Fruit fly (Drosophila melanogaster) whole organism, embryonic: ENCODE data around the gene CG5254.

Experiments
- Abd-B ChIP-seq: fragments of 200-800 bp; sonication (Bioruptor generic); optimal IDR thresholded peaks from 2 replicates; lab custom pipeline; 2018; ENCODE audit warnings: missing biosample characterization, mild to moderate bottlenecking, missing genetic modification characterization, moderate library complexity
- Awh ChIP-seq: fragments of 200-800 bp; sonication (Bioruptor generic); IDR thresholded peaks from 2 replicates; pipeline ENCODE4, ENCODE4 v1.3.6; 2022; ENCODE audit warnings: missing biosample characterization, missing genetic modification characterization
- CG10147 ChIP-seq: fragments of 200-800 bp; sonication (Bioruptor generic); optimal IDR thresholded peaks from 2 replicates; lab custom pipeline; 2019; ENCODE audit warnings: missing biosample characterization, mild to moderate bottlenecking, missing genetic modification characterization, moderate library complexity
- CG11723 ChIP-seq: fragments of 200-800 bp; sonication (Bioruptor generic); optimal IDR thresholded peaks from 2 replicates; lab custom pipeline; 2017; ENCODE audit warnings: missing biosample characterization, mild to moderate bottlenecking, missing genetic modification characterization
- CG12769 ChIP-seq: fragments of 200-800 bp; sonication (Bioruptor generic); optimal IDR thresholded peaks from 2 replicates; lab custom pipeline; 2019; ENCODE audit warnings: missing biosample characterization, mild to moderate bottlenecking, missing genetic modification characterization, moderate library complexity
- CG13424 ChIP-seq: fragments of 200-800 bp; sonication (Bioruptor generic); optimal IDR thresholded peaks from 2 replicates; lab custom pipeline; 2019; ENCODE audit warnings: missing biosample characterization, mild to moderate bottlenecking, missing genetic modification characterization, moderate library complexity
- CG17612 ChIP-seq: fragments of 200-800 bp; sonication (Bioruptor generic); IDR thresholded peaks from 2 replicates; pipeline ENCODE4 v1.3.6; 2022; ENCODE audit warnings: missing biosample characterization, missing genetic modification characterization
- CG31365 ChIP-seq: fragments of 200-800 bp; sonication (Bioruptor generic); optimal IDR thresholded peaks from 2 replicates; lab custom pipeline; 2018; ENCODE audit warnings: missing biosample characterization, mild to moderate bottlenecking, missing genetic modification characterization
- CG33557 ChIP-seq: fragments of 200-800 bp; sonication (Bioruptor generic); optimal IDR thresholded peaks from 2 replicates; lab custom pipeline; 2019; ENCODE audit warnings: missing biosample characterization, mild to moderate bottlenecking, missing genetic modification characterization, moderate library complexity
- CG34224 ChIP-seq: fragments of 200-800 bp; sonication (Bioruptor generic); IDR thresholded peaks from 3 replicates; pipeline ENCODE4 v1.3.6; 2022; ENCODE audit warnings: missing biosample characterization, missing genetic modification characterization; ENCODE audit not compliant: partially characterized antibody
- CG4617 ChIP-seq: fragments of 200-800 bp; sonication (Bioruptor generic); optimal IDR thresholded peaks from 3 replicates; lab custom pipeline; 2016; ENCODE audit warnings: missing biosample characterization, missing genetic modification characterization, borderline replicate concordance
- CG6689 ChIP-seq: fragments of 200-800 bp; sonication (Bioruptor generic); IDR thresholded peaks from 2 replicates; pipeline ENCODE4 v1.3.6; 2022; ENCODE audit warnings: missing biosample characterization, missing genetic modification characterization
- CG7786 ChIP-seq: fragments of 200-800 bp; sonication (Bioruptor generic); optimal IDR thresholded peaks from 2 replicates; lab custom pipeline; 2016; ENCODE audit warnings: missing biosample characterization, missing genetic modification characterization
- CG7928 ChIP-seq: fragments of 200-800 bp; sonication (Bioruptor generic); optimal IDR thresholded peaks from 2 replicates; lab custom pipeline; 2017; ENCODE audit warnings: missing biosample characterization, mild to moderate bottlenecking, missing genetic modification characterization
- CG8281 ChIP-seq: fragments of 200-800 bp; sonication (Bioruptor generic); optimal IDR thresholded peaks from 2 replicates; lab custom pipeline; 2018; ENCODE audit warnings: missing biosample characterization, mild to moderate bottlenecking, missing genetic modification characterization, moderate library complexity
- CG9609 ChIP-seq: fragments of 200-800 bp; sonication (Bioruptor generic); optimal IDR thresholded peaks from 3 replicates; lab custom pipeline; 2016; ENCODE audit warnings: missing biosample characterization, missing genetic modification characterization
- CG9817 ChIP-seq: fragments of 200-800 bp; sonication (Bioruptor generic); optimal IDR thresholded peaks from 2 replicates; lab custom pipeline; 2018; ENCODE audit warnings: missing biosample characterization, mild to moderate bottlenecking, missing genetic modification characterization, moderate library complexity
- CoRest ChIP-seq: fragments of 200-800 bp; sonication (Bioruptor generic); optimal IDR thresholded peaks from 3 replicates; lab custom pipeline; 2018; ENCODE audit warnings: missing biosample characterization, mild to moderate bottlenecking, missing genetic modification characterization, moderate library complexity
- Drgx ChIP-seq: fragments of 200-800 bp; sonication (Bioruptor generic); IDR thresholded peaks from 2 replicates; pipeline ENCODE4 v1.3.6; 2022; ENCODE audit warnings: missing biosample characterization, missing genetic modification characterization
- GATAe ChIP-seq: fragments of 200-800 bp; sonication (Bioruptor generic); conservative IDR thresholded peaks from 2 replicates; pipeline ENCODE4 v1.3.6; 2022; ENCODE audit warnings: missing biosample characterization, missing genetic modification characterization
- H2.0 ChIP-seq: fragments of 200-800 bp; sonication (Bioruptor generic); IDR thresholded peaks from 2 replicates; pipeline ENCODE4 v1.3.6; 2022; ENCODE audit warnings: missing biosample characterization, missing genetic modification characterization
- Lhr ChIP-seq: fragments of 200-800 bp; sonication (Bioruptor generic); optimal IDR thresholded peaks from 3 replicates; lab custom pipeline; 2017; ENCODE audit warnings: mild to moderate bottlenecking, missing biosample characterization, missing genetic modification reagents, missing genetic modification characterization
- Lim3 ChIP-seq: fragments of 200-800 bp; sonication (Bioruptor generic); IDR thresholded peaks from 2 replicates; pipeline ENCODE4 v1.3.6; 2022; ENCODE audit warnings: missing biosample characterization, missing genetic modification characterization
- Mad ChIP-seq: fragments of 200-800 bp; sonication (Bioruptor generic); optimal IDR thresholded peaks from 2 replicates; lab custom pipeline; 2016; ENCODE audit warnings: missing biosample characterization, missing genetic modification characterization
- Pdp1 ChIP-seq, 2 experiments: fragments of 200-800 bp; sonication (Bioruptor generic); optimal IDR thresholded peaks; 3 replicates each; lab custom pipeline; 2016; ENCODE audit warnings: missing biosample characterization in 2 of 2, missing genetic modification characterization in 2 of 2, mild to moderate bottlenecking in 1 of 2, moderate library complexity in 1 of 2
- Sry-δ ChIP-seq: fragments of 200-800 bp; sonication (Bioruptor generic); optimal IDR thresholded peaks from 2 replicates; lab custom pipeline; 2016; ENCODE audit warnings: missing biosample characterization, missing genetic modification characterization
- aop ChIP-seq: fragments of 200-800 bp; sonication (Bioruptor generic); IDR thresholded peaks from 2 replicates; pipeline ENCODE4 v1.3.6; 2022; ENCODE audit warnings: missing biosample characterization, missing genetic modification characterization
- chinmo ChIP-seq: fragments of 200-800 bp; sonication (Bioruptor generic); IDR thresholded peaks from 4 replicates; pipeline ENCODE4 v1.3.6; 2022; ENCODE audit warnings: missing biosample characterization, missing genetic modification characterization; ENCODE audit not compliant: partially characterized antibody
- crol ChIP-seq: fragments of 200-800 bp; sonication (Bioruptor generic); IDR thresholded peaks from 2 replicates; pipeline ENCODE4 v1.3.6; 2022; ENCODE audit warnings: missing biosample characterization, missing genetic modification characterization
- dati ChIP-seq: fragments of 200-800 bp; sonication (Bioruptor generic); IDR thresholded peaks from 2 replicates; pipeline ENCODE4 v1.3.6; 2022; ENCODE audit warnings: missing biosample characterization, missing genetic modification characterization
- eve ChIP-seq, 2 experiments: fragments of >200 bp; optimal IDR thresholded peaks; 2 replicates each; lab custom pipeline; 2017; ENCODE audit warnings: missing biosample characterization in 2 of 2, missing genetic modification characterization in 2 of 2
- exex ChIP-seq: fragments of 200-800 bp; sonication (Bioruptor generic); optimal IDR thresholded peaks from 4 replicates; lab custom pipeline; 2018; ENCODE audit warnings: missing biosample characterization, mild to moderate bottlenecking, missing genetic modification characterization, moderate library complexity
- fd102C ChIP-seq: fragments of 200-800 bp; sonication (Bioruptor generic); optimal IDR thresholded peaks from 2 replicates; lab custom pipeline; 2018; ENCODE audit warnings: missing biosample characterization, mild to moderate bottlenecking, missing genetic modification characterization, moderate library complexity
- ftz-f1 ChIP-seq: fragments of 200-800 bp; sonication (Bioruptor generic); optimal IDR thresholded peaks from 2 replicates; lab custom pipeline; 2016; ENCODE audit warnings: missing biosample characterization, missing genetic modification characterization
- her ChIP-seq: fragments of 200-800 bp; sonication (Bioruptor generic); optimal IDR thresholded peaks from 2 replicates; lab custom pipeline; 2016; ENCODE audit warnings: missing biosample characterization, missing genetic modification characterization
- ind ChIP-seq: fragments of 200-800 bp; sonication (Bioruptor generic); optimal IDR thresholded peaks from 3 replicates; lab custom pipeline; 2016; ENCODE audit warnings: missing biosample characterization, missing genetic modification characterization
- jigr1 ChIP-seq: fragments of 200-800 bp; sonication (Bioruptor generic); IDR thresholded peaks from 3 replicates; pipeline ENCODE4 v1.3.6; 2022; ENCODE audit warnings: missing biosample characterization, missing genetic modification characterization
- jumu ChIP-seq: fragments of 200-800 bp; sonication (Bioruptor generic); optimal IDR thresholded peaks from 3 replicates; lab custom pipeline; 2016; ENCODE audit warnings: missing biosample characterization, missing genetic modification characterization
- klu ChIP-seq: fragments of 200-800 bp; sonication (Bioruptor generic); IDR thresholded peaks from 2 replicates; pipeline ENCODE4 v1.3.6; 2022; ENCODE audit warnings: missing biosample characterization, missing genetic modification characterization
- lola ChIP-seq, 3 experiments: fragments of >200 bp in 2 of 3; fragments of 200-800 bp in 1 of 3; sonication (Bioruptor generic) in 1 of 3; optimal IDR thresholded peaks; 2 replicates each; lab custom pipeline; 2017 to 2019; ENCODE audit warnings: missing biosample characterization in 3 of 3, missing genetic modification characterization in 3 of 3, mild to moderate bottlenecking in 1 of 3, moderate library complexity in 1 of 3
- luna ChIP-seq: fragments of 200-800 bp; sonication (Bioruptor generic); optimal IDR thresholded peaks from 2 replicates; lab custom pipeline; 2016; ENCODE audit warnings: missing biosample characterization, missing genetic modification characterization
- maf-S ChIP-seq: fragments of 200-800 bp; sonication (Bioruptor generic); optimal IDR thresholded peaks from 2 replicates; lab custom pipeline; 2016; ENCODE audit warnings: missing biosample characterization, missing genetic modification characterization
- peb ChIP-seq: fragments of 200-800 bp; sonication (Bioruptor generic); IDR thresholded peaks from 2 replicates; pipeline ENCODE4 v1.3.6; 2022; ENCODE audit warnings: missing biosample characterization, missing genetic modification characterization
- prd ChIP-seq, 3 experiments: fragments of >200 bp in 2 of 3; fragments of 200-800 bp in 1 of 3; sonication (Bioruptor generic) in 1 of 3; optimal IDR thresholded peaks in 2 of 3; IDR thresholded peaks in 1 of 3; 2 replicates in 2 of 3; 3 replicates in 1 of 3; pipeline versions ENCODE4 v1.3.6 to Lab custom; 2017 to 2022; ENCODE audit warnings: missing biosample characterization in 1 of 3, missing genetic modification characterization in 1 of 3
- pros ChIP-seq: fragments of 200-800 bp; sonication (Bioruptor generic); optimal IDR thresholded peaks from 3 replicates; lab custom pipeline; 2019; ENCODE audit warnings: missing biosample characterization, mild to moderate bottlenecking, missing genetic modification characterization, moderate library complexity
- rib ChIP-seq: fragments of 200-800 bp; sonication (Bioruptor generic); IDR thresholded peaks from 2 replicates; pipeline ENCODE4 v1.3.6; 2022; ENCODE audit warnings: missing biosample characterization, missing genetic modification characterization
- sna ChIP-seq: fragments of 200-800 bp; sonication (Bioruptor generic); IDR thresholded peaks from 2 replicates; pipeline ENCODE4 v1.3.6; 2022; ENCODE audit warnings: missing biosample characterization, missing genetic modification characterization; ENCODE audit not compliant: partially characterized antibody
- ssp ChIP-seq: fragments of 200-800 bp; sonication (Bioruptor generic); IDR thresholded peaks from 2 replicates; pipeline ENCODE4 v1.3.6; 2022; ENCODE audit warnings: missing biosample characterization, missing genetic modification characterization
- sug ChIP-seq: fragments of 200-800 bp; optimal IDR thresholded peaks from 2 replicates; lab custom pipeline; 2019; ENCODE audit warnings: missing biosample characterization, mild to moderate bottlenecking, missing genetic modification characterization, moderate library complexity
- vfl ChIP-seq: fragments of 200-800 bp; sonication (Bioruptor generic); optimal IDR thresholded peaks from 2 replicates; lab custom pipeline; 2016; ENCODE audit warnings: missing biosample characterization, missing genetic modification characterization

Gene CG5254

DNA sequence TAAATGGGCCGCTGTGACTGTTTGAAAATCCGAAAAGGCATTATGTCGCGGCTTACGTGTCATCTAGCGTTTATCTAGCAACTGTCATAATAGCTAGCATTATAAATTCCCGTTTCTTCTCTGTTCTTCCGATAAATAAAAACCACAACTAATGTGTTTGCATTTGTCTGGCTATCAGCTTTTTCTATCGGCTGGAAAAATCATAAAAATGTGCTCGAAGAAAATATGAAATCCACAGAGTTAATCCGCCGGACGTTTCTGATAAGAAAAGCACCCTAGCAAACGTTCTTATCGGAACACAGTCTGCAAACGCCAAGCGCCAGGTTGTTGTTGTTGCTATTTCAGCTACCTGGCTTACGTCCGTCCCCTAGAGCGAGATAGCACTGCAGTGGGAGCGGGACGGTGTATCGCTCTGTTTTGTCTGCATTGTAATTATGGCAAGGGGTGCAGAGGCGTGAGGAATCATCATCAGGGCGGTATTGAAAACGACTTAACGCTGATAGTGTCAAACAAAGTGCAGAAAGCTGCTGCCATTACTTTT lies 24.1 kb downstream of the CG5254 start:
- TF ChIP-seq jigr1 (GFP tag; lab: Robert Waterston, UW), result no peak
- no peak for TF ChIP-seq dati (GFP tag; lab: Robert Waterston, UW)
- TF ChIP-seq her, result no peak
- TF ChIP-seq CG9817 (tag; lab: Kevin White, UChicago), result no peak
- TF ChIP-seq prd (optimal IDR thresholded peaks at IDR 0.05; lab: Kevin White, UChicago), result no peak
- no peak for TF ChIP-seq prd (GFP tag; IDR thresholded peaks at IDR 0.05; lab: Robert Waterston, UW)
- TF ChIP-seq CG31365, result no peak
- no peak for TF ChIP-seq CG4617
- TF ChIP-seq Pdp1 (GFP tag; optimal IDR thresholded peaks at IDR 0.05; lab: Kevin White, UChicago), result peak in 1 of 2 experiments; percentile 2
- no peak for TF ChIP-seq CG34224
- no peak for TF ChIP-seq maf-S (GFP tag; lab: Kevin White, UChicago)
- TF ChIP-seq CG12769 (tag; lab: Kevin White, UChicago), result no peak
- TF ChIP-seq klu (GFP tag; lab: Robert Waterston, UW), result no peak
- no peak for TF ChIP-seq sna (GFP tag; lab: Robert Waterston, UW)
- TF ChIP-seq ssp, result no peak
- no peak for TF ChIP-seq rib (GFP tag; lab: Robert Waterston, UW)
- no peak for TF ChIP-seq CG13424 (tag; lab: Kevin White, UChicago)
- no peak for TF ChIP-seq CG10147 (GFP tag; lab: Kevin White, UChicago)
- no peak for TF ChIP-seq ftz-f1 (GFP tag; lab: Kevin White, UChicago)
- TF ChIP-seq chinmo (GFP tag; lab: Robert Waterston, UW), result 0 out of 4 replicates have a peak, but pooled peaks have one; percentile 39
- no peak for TF ChIP-seq CG6689 (GFP tag; lab: Robert Waterston, UW)
- TF ChIP-seq peb (GFP tag; lab: Robert Waterston, UW), result no peak
- TF ChIP-seq eve (GFP tag; optimal IDR thresholded peaks at IDR 0.05; lab: Kevin White, UChicago), result peak in 1 of 2 experiments; percentile 32
- TF ChIP-seq luna (GFP tag; lab: Kevin White, UChicago), result no peak
- TF ChIP-seq CG7928, result no peak
- no peak for TF ChIP-seq jumu (GFP tag; lab: Kevin White, UChicago)
- peak; percentile 27 for TF ChIP-seq sug (tag; lab: Kevin White, UChicago)
- TF ChIP-seq CG8281 (tag; lab: Kevin White, UChicago), result no peak
- TF ChIP-seq Drgx (GFP tag; lab: Robert Waterston, UW), result no peak
- TF ChIP-seq Lhr (GFP tag; lab: Kevin White, UChicago), result no peak
- no peak for TF ChIP-seq Abd-B (GFP tag; lab: Kevin White, UChicago)
- no peak for TF ChIP-seq Mad
- TF ChIP-seq exex (tag; lab: Kevin White, UChicago), result peak; percentile 58
- no peak for TF ChIP-seq vfl (GFP tag; lab: Kevin White, UChicago)
- peak; percentile 80 for TF ChIP-seq crol (GFP tag; lab: Robert Waterston, UW)
- TF ChIP-seq fd102C (GFP tag; lab: Kevin White, UChicago), result no peak
- no peak for TF ChIP-seq H2.0 (GFP tag; lab: Robert Waterston, UW)
- no peak for TF ChIP-seq aop
- TF ChIP-seq Lim3 (GFP tag; lab: Robert Waterston, UW), result no peak
- peak; percentile 26 for TF ChIP-seq pros
- TF ChIP-seq Awh, result 0 out of 2 replicates have a peak, but pooled peaks have one; percentile 19
- no peak for TF ChIP-seq CG11723 (GFP tag; lab: Kevin White, UChicago)
- TF ChIP-seq CoRest, result no peak
- no peak for TF ChIP-seq CG9609 (GFP tag; lab: Kevin White, UChicago)
- TF ChIP-seq CG7786 (GFP tag; lab: Kevin White, UChicago), result no peak
- TF ChIP-seq ind (GFP tag; lab: Kevin White, UChicago), result no peak
- TF ChIP-seq Sry-δ (GFP tag; lab: Kevin White, UChicago), result no peak
- TF ChIP-seq GATAe (GFP tag; lab: Robert Waterston, UW), result 0 out of 2 replicates have a peak, but pooled peaks have one; percentile 30
- TF ChIP-seq lola (GFP tag; optimal IDR thresholded peaks at IDR 0.05; lab: Kevin White, UChicago), result no peak
- no peak for TF ChIP-seq CG17612
- TF ChIP-seq CG33557 (GFP tag; lab: Kevin White, UChicago), result no peak
